Worm (Caenorhabditis elegans) whole organism, mixed stage, embryonic: ENCODE results near the gene ubc-23.

ENCODE experiments used
- M03D4.4 ChIP-seq: sonication (generic microtip); optimal IDR thresholded peaks from 2 replicates; lab custom pipeline; 2017; ENCODE audit warnings: mild to moderate bottlenecking, missing genetic modification characterization, missing compliant biosample characterization
- bed-3 ChIP-seq: fragments of 200-800 bp; sonication (Bioruptor generic); optimal IDR thresholded peaks from 3 replicates; lab custom pipeline; 2018; ENCODE audit warnings: mild to moderate bottlenecking, missing genetic modification characterization, moderate library complexity, missing compliant biosample characterization
- blmp-1 ChIP-seq: fragments of 150-350 bp; optimal IDR thresholded peaks from 2 replicates; lab custom pipeline; 2014; ENCODE audit warnings: missing biosample characterization, missing genetic modification characterization
- ceh-39 ChIP-seq: fragments of 150-350 bp; optimal IDR thresholded peaks from 2 replicates; lab custom pipeline; 2014; ENCODE audit warnings: missing biosample characterization, missing genetic modification characterization
- ceh-43 ChIP-seq: fragments of 200-800 bp; sonication (Bioruptor generic); optimal IDR thresholded peaks from 2 replicates; lab custom pipeline; 2018; ENCODE audit warnings: mild to moderate bottlenecking, missing genetic modification characterization, moderate library complexity, missing compliant biosample characterization
- ceh-83 ChIP-seq: fragments of 200-800 bp; sonication (Bioruptor generic); optimal IDR thresholded peaks from 2 replicates; lab custom pipeline; 2018; ENCODE audit warnings: mild to moderate bottlenecking, missing genetic modification characterization, missing compliant biosample characterization
- ces-1 ChIP-seq: fragments of 150-350 bp; optimal IDR thresholded peaks from 2 replicates; lab custom pipeline; 2014; ENCODE audit warnings: missing biosample characterization, missing genetic modification reagents, missing genetic modification characterization
- cnd-1 ChIP-seq: fragments of 200-800 bp; sonication (Bioruptor generic); optimal IDR thresholded peaks from 2 replicates; lab custom pipeline; 2018; ENCODE audit warnings: mild to moderate bottlenecking, missing genetic modification characterization, missing compliant biosample characterization
- drap-1 ChIP-seq: fragments of 200-800 bp; sonication (Bioruptor generic); optimal IDR thresholded peaks from 3 replicates; lab custom pipeline; 2018; ENCODE audit warnings: mild to moderate bottlenecking, missing genetic modification characterization, missing compliant biosample characterization
- elt-1 ChIP-seq: sonication (generic microtip); optimal IDR thresholded peaks from 2 replicates; lab custom pipeline; 2017; ENCODE audit warnings: missing genetic modification characterization, mild to moderate bottlenecking, missing compliant biosample characterization, antibody characterized with exemption, moderate library complexity, borderline replicate concordance; ENCODE audit not compliant: insufficient read depth
- elt-3 ChIP-seq: fragments of 150-350 bp; optimal IDR thresholded peaks from 2 replicates; lab custom pipeline; 2014; ENCODE audit warnings: missing biosample characterization, missing genetic modification characterization
- flh-1 ChIP-seq: fragments of 200-800 bp; sonication (Bioruptor generic); optimal IDR thresholded peaks from 2 replicates; lab custom pipeline; 2018; ENCODE audit warnings: mild to moderate bottlenecking, missing genetic modification characterization, moderate library complexity, missing compliant biosample characterization
- ham-2 ChIP-seq: fragments of 200-800 bp; sonication (Bioruptor generic); optimal IDR thresholded peaks from 2 replicates; lab custom pipeline; 2018; ENCODE audit warnings: mild to moderate bottlenecking, missing genetic modification characterization, missing compliant biosample characterization
- hlh-1 ChIP-seq: fragments of 150-350 bp; optimal IDR thresholded peaks from 2 replicates; lab custom pipeline; 2014; ENCODE audit warnings: missing biosample characterization, missing genetic modification reagents, missing genetic modification characterization
- lin-13 ChIP-seq: fragments of 150-350 bp; optimal IDR thresholded peaks from 2 replicates; lab custom pipeline; 2014; ENCODE audit warnings: missing biosample characterization, missing genetic modification characterization
- lin-32 ChIP-seq: fragments of 200-800 bp; sonication (Bioruptor generic); optimal IDR thresholded peaks from 2 replicates; lab custom pipeline; 2018; ENCODE audit warnings: mild to moderate bottlenecking, missing genetic modification characterization, missing compliant biosample characterization
- lsy-2 ChIP-seq: fragments of 150-350 bp; optimal IDR thresholded peaks from 2 replicates; lab custom pipeline; 2014; ENCODE audit warnings: missing biosample characterization, missing genetic modification characterization
- mab-5 ChIP-seq: fragments of 150-350 bp; optimal IDR thresholded peaks from 2 replicates; lab custom pipeline; 2014; ENCODE audit warnings: missing biosample characterization, missing genetic modification characterization
- mep-1 ChIP-seq: fragments of 150-350 bp; optimal IDR thresholded peaks from 2 replicates; lab custom pipeline; 2017; ENCODE audit warnings: missing biosample characterization, missing genetic modification reagents, missing genetic modification characterization, inconsistent platforms
- mls-2 ChIP-seq: sonication (generic microtip); optimal IDR thresholded peaks from 2 replicates; lab custom pipeline; 2016; ENCODE audit warnings: mild to moderate bottlenecking, missing genetic modification characterization, moderate library complexity, missing compliant biosample characterization
- nhr-12 ChIP-seq: fragments of 150-350 bp; optimal IDR thresholded peaks from 2 replicates; lab custom pipeline; 2014; ENCODE audit warnings: missing biosample characterization, missing genetic modification characterization
- nhr-2 ChIP-seq: fragments of 150-350 bp; optimal IDR thresholded peaks from 2 replicates; lab custom pipeline; 2014; ENCODE audit warnings: missing biosample characterization, missing genetic modification characterization
- nhr-237 ChIP-seq: fragments of 150-350 bp; optimal IDR thresholded peaks from 2 replicates; lab custom pipeline; 2014; ENCODE audit warnings: missing biosample characterization, missing genetic modification characterization
- nhr-28 ChIP-seq: fragments of 150-350 bp; optimal IDR thresholded peaks from 2 replicates; lab custom pipeline; 2014; ENCODE audit warnings: missing biosample characterization, missing genetic modification characterization
- nhr-76 ChIP-seq: sonication (generic microtip); optimal IDR thresholded peaks from 2 replicates; lab custom pipeline; 2017; ENCODE audit warnings: missing biosample characterization, missing genetic modification characterization
- pha-4 ChIP-seq: fragments of 150-350 bp; optimal IDR thresholded peaks from 2 replicates; lab custom pipeline; 2018; ENCODE audit warnings: missing biosample characterization, missing genetic modification reagents, missing genetic modification characterization
- sem-2 ChIP-seq: fragments of 200-800 bp; sonication (Bioruptor generic); optimal IDR thresholded peaks from 2 replicates; lab custom pipeline; 2018; ENCODE audit warnings: mild to moderate bottlenecking, missing genetic modification characterization, missing compliant biosample characterization
- snpc-4 ChIP-seq: fragments of 150-350 bp; optimal IDR thresholded peaks from 2 replicates; lab custom pipeline; 2014; ENCODE audit warnings: missing biosample characterization, missing genetic modification characterization
- sptf-1 ChIP-seq: sonication (generic microtip); optimal IDR thresholded peaks from 2 replicates; lab custom pipeline; 2017; ENCODE audit warnings: mild to moderate bottlenecking, missing genetic modification characterization, moderate library complexity, missing compliant biosample characterization
- tbx-8 ChIP-seq: fragments of 200-800 bp; sonication (Bioruptor generic); optimal IDR thresholded peaks from 2 replicates; lab custom pipeline; 2018; ENCODE audit warnings: mild to moderate bottlenecking, missing genetic modification characterization, moderate library complexity, missing compliant biosample characterization
- unc-120 ChIP-seq: sonication (generic microtip); optimal IDR thresholded peaks from 2 replicates; lab custom pipeline; 2017; ENCODE audit warnings: missing genetic modification characterization, missing compliant biosample characterization; ENCODE audit not compliant: poor library complexity, severe bottlenecking
- unc-39 ChIP-seq: fragments of 150-350 bp; optimal IDR thresholded peaks from 2 replicates; lab custom pipeline; 2014; ENCODE audit warnings: missing biosample characterization, missing genetic modification characterization
- unc-62 ChIP-seq: fragments of 150-350 bp; optimal IDR thresholded peaks from 2 replicates; lab custom pipeline; 2014; ENCODE audit warnings: missing biosample characterization, missing genetic modification reagents, missing genetic modification characterization
- zip-8 ChIP-seq: fragments of 150-350 bp; optimal IDR thresholded peaks from 2 replicates; lab custom pipeline; 2014; ENCODE audit warnings: missing biosample characterization, missing genetic modification characterization
- ztf-11 ChIP-seq: fragments of 150-350 bp; optimal IDR thresholded peaks from 2 replicates; lab custom pipeline; 2014; ENCODE audit warnings: missing biosample characterization, missing genetic modification characterization

The ubc-23 gene

ce11 chrX:8828365-8828764 lies 15.7 kb upstream of the ubc-23 start, which contains the start of gene rcs-1:
Gene rcs-1 (minus strand): TSS chrX:8828540.
- no peak for TF ChIP-seq ham-2 (GFP tag; lab: Kevin White, UChicago)
- TF ChIP-seq lsy-2 (tag; lab: Kevin White, UChicago): no peak
- no peak for TF ChIP-seq nhr-28 (tag; lab: Kevin White, UChicago)
- TF ChIP-seq zip-8: no peak
- no peak for TF ChIP-seq ztf-11 (tag; lab: Kevin White, UChicago)
- no peak for TF ChIP-seq mep-1 (tag; lab: Kevin White, UChicago)
- TF ChIP-seq ceh-43 (GFP tag; lab: Kevin White, UChicago): no peak
- no peak for TF ChIP-seq nhr-237 (tag; lab: Kevin White, UChicago)
- no peak for TF ChIP-seq mab-5 (tag; lab: Kevin White, UChicago)
- no peak for TF ChIP-seq flh-1 (GFP tag; lab: Kevin White, UChicago)
- TF ChIP-seq blmp-1: no peak
- no peak for TF ChIP-seq ceh-83 (GFP tag; lab: Kevin White, UChicago)
- no peak for TF ChIP-seq nhr-76
- TF ChIP-seq elt-1: no peak
- TF ChIP-seq unc-120 (tag; lab: Kevin White, UChicago): no peak

- TF ChIP-seq M03D4.4 (tag; lab: Kevin White, UChicago) (no peak), pha-4 (tag; lab: Kevin White, UChicago) (no peak), flh-1 (GFP tag; lab: Kevin White, UChicago) (no peak), ceh-83 (GFP tag; lab: Kevin White, UChicago) (no peak), mls-2 (tag; lab: Kevin White, UChicago) (no peak), bed-3 (GFP tag; lab: Kevin White, UChicago) (no peak), sptf-1 (no peak), unc-39 (tag; lab: Kevin White, UChicago) (no peak), ham-2 (GFP tag; lab: Kevin White, UChicago) (no peak), hlh-1 (tag; lab: Kevin White, UChicago) (no peak), drap-1 (GFP tag; lab: Kevin White, UChicago) (no peak), unc-62 (no peak), elt-3 (tag; lab: Kevin White, UChicago) (no peak), elt-1 (no peak), lin-32 (no peak)
Measured at ce11 chrX:8831162-8831561, 12.9 kb upstream of the ubc-23 start, which contains the start of gene C28G1.6. Gene C28G1.6 (minus strand): TSS chrX:8831262.

ce11 chrX:8835405-8835804 lies 8.7 kb upstream of the ubc-23 start, which contains the start of gene sec-15:
Gene sec-15 (minus strand): TSS chrX:8835715.
- no peak for TF ChIP-seq lsy-2 (tag; lab: Kevin White, UChicago)
- TF ChIP-seq bed-3 (GFP tag; lab: Kevin White, UChicago): no peak
- TF ChIP-seq nhr-2 (tag; lab: Kevin White, UChicago): no peak
- TF ChIP-seq sem-2 (GFP tag; lab: Kevin White, UChicago): no peak
- no peak for TF ChIP-seq ceh-83 (GFP tag; lab: Kevin White, UChicago)
- no peak for TF ChIP-seq sptf-1
- TF ChIP-seq unc-62: no peak

ce11 chrX:8835887-8836348 lies 8.2 kb upstream of the ubc-23 start, which contains the start of gene C28G1.2:
Gene C28G1.2 (plus strand): TSS chrX:8836016.
- TF ChIP-seq unc-120 (tag; lab: Kevin White, UChicago) (peak; percentile 98), M03D4.4 (tag; lab: Kevin White, UChicago) (peak; percentile 97), bed-3 (GFP tag; lab: Kevin White, UChicago) (peak; percentile 90), pha-4 (tag; lab: Kevin White, UChicago) (peak; percentile 65), mep-1 (tag; lab: Kevin White, UChicago) (peak; percentile 78), blmp-1 (peak; percentile 21), ztf-11 (tag; lab: Kevin White, UChicago) (peak; percentile 51), snpc-4 (tag; lab: Kevin White, UChicago) (no peak), nhr-2 (tag; lab: Kevin White, UChicago) (peak; percentile 28), ham-2 (GFP tag; lab: Kevin White, UChicago) (peak; percentile 93), nhr-76 (no peak), unc-39 (tag; lab: Kevin White, UChicago) (peak; percentile 88), ceh-39 (peak; percentile 69), flh-1 (GFP tag; lab: Kevin White, UChicago) (peak; percentile 94), nhr-28 (tag; lab: Kevin White, UChicago) (peak; percentile 67), ces-1 (GFP tag; lab: Kevin White, UChicago) (peak; percentile 78), sem-2 (GFP tag; lab: Kevin White, UChicago) (peak; percentile 92), mls-2 (tag; lab: Kevin White, UChicago) (peak; percentile 99), unc-62 (peak; percentile 69), nhr-12 (peak; percentile 68), mab-5 (tag; lab: Kevin White, UChicago) (peak; percentile 1), hlh-1 (tag; lab: Kevin White, UChicago) (peak; percentile 69), zip-8 (no peak), ceh-83 (GFP tag; lab: Kevin White, UChicago) (peak; percentile 98), nhr-237 (tag; lab: Kevin White, UChicago) (peak; percentile 89), lin-13 (tag; lab: Kevin White, UChicago) (peak; percentile 72), elt-3 (tag; lab: Kevin White, UChicago) (peak; percentile 15), drap-1 (GFP tag; lab: Kevin White, UChicago) (peak; percentile 98), sptf-1 (peak; percentile 98), lsy-2 (tag; lab: Kevin White, UChicago) (peak; percentile 79), ceh-43 (GFP tag; lab: Kevin White, UChicago) (peak; percentile 94), cnd-1 (peak; percentile 97), lin-32 (peak; percentile 93), tbx-8 (GFP tag; lab: Kevin White, UChicago) (peak; percentile 94), elt-1 (peak; percentile 33)
